Fruit fly (Drosophila melanogaster) whole organism, embryonic: ENCODE measurements around the gene CG11695.

ENCODE experiments used
- BEAF-32 ChIP-seq: fragments of 200-800 bp; sonication (Bioruptor generic); optimal IDR thresholded peaks from 3 replicates; lab custom pipeline; 2017; ENCODE audit warnings: missing biosample characterization, missing genetic modification characterization, mild to moderate bottlenecking, moderate library complexity, missing genetic modification reagents
- Bdp1 ChIP-seq: fragments of 200-800 bp; sonication (Bioruptor generic); optimal IDR thresholded peaks from 3 replicates; lab custom pipeline; 2016; ENCODE audit warnings: missing biosample characterization, missing genetic modification characterization
- CG12155 ChIP-seq: fragments of 200-800 bp; sonication (Bioruptor generic); optimal IDR thresholded peaks from 3 replicates; lab custom pipeline; 2016; ENCODE audit warnings: missing biosample characterization, missing genetic modification characterization
- CG13424 ChIP-seq: fragments of 200-800 bp; sonication (Bioruptor generic); optimal IDR thresholded peaks from 2 replicates; lab custom pipeline; 2019; ENCODE audit warnings: missing biosample characterization, mild to moderate bottlenecking, missing genetic modification characterization, moderate library complexity
- CG14441 ChIP-seq: fragments of 200-800 bp; sonication (Bioruptor generic); IDR thresholded peaks from 2 replicates; pipeline ENCODE4 v1.3.6; 2022; ENCODE audit warnings: missing biosample characterization, missing genetic modification characterization
- CG1603 ChIP-seq: fragments of 200-800 bp; sonication (Bioruptor generic); optimal IDR thresholded peaks from 2 replicates; lab custom pipeline; 2019; ENCODE audit warnings: missing biosample characterization, mild to moderate bottlenecking, missing genetic modification characterization, moderate library complexity
- CG18011 ChIP-seq: fragments of 200-800 bp; sonication (Bioruptor generic); optimal IDR thresholded peaks from 2 replicates; lab custom pipeline; 2017; ENCODE audit warnings: missing biosample characterization, missing genetic modification characterization, mild to moderate bottlenecking, moderate library complexity, missing genotype
- CG2116 ChIP-seq: fragments of 200-800 bp; sonication (Bioruptor generic); optimal IDR thresholded peaks from 3 replicates; lab custom pipeline; 2018; ENCODE audit warnings: missing biosample characterization, mild to moderate bottlenecking, missing genetic modification characterization
- CG2712 ChIP-seq: fragments of 200-800 bp; optimal IDR thresholded peaks from 3 replicates; lab custom pipeline; 2019; ENCODE audit warnings: missing biosample characterization, mild to moderate bottlenecking, missing genetic modification characterization, moderate library complexity
- CG2875 ChIP-seq: fragments of 200-800 bp; sonication (Bioruptor generic); optimal IDR thresholded peaks from 2 replicates; lab custom pipeline; 2017; ENCODE audit warnings: missing biosample characterization, mild to moderate bottlenecking, missing genetic modification characterization, missing genetic modification reagents
- CG3847 ChIP-seq: fragments of 200-800 bp; sonication (Bioruptor generic); IDR thresholded peaks from 2 replicates; pipeline ENCODE4 v1.3.6; 2022; ENCODE audit warnings: missing biosample characterization, missing genetic modification characterization
- CG4282 ChIP-seq: fragments of 200-800 bp; sonication (Bioruptor generic); optimal IDR thresholded peaks from 2 replicates; lab custom pipeline; 2016; ENCODE audit warnings: missing biosample characterization, missing genetic modification characterization
- CG4360 ChIP-seq: fragments of 200-800 bp; sonication (Bioruptor generic); IDR thresholded peaks from 2 replicates; pipeline ENCODE4 v1.3.6; 2022; ENCODE audit warnings: missing biosample characterization, missing genetic modification characterization
- CG4707 ChIP-seq: fragments of 200-800 bp; sonication (Bioruptor generic); optimal IDR thresholded peaks from 2 replicates; lab custom pipeline; 2018; ENCODE audit warnings: missing biosample characterization, mild to moderate bottlenecking, missing genetic modification characterization, moderate library complexity
- CG4730 ChIP-seq: fragments of 200-800 bp; sonication (Bioruptor generic); IDR thresholded peaks from 2 replicates; pipeline ENCODE4 v1.3.6; 2022; ENCODE audit warnings: missing biosample characterization, missing genetic modification characterization
- CG5245 ChIP-seq: fragments of 200-800 bp; sonication (Bioruptor generic); optimal IDR thresholded peaks from 3 replicates; lab custom pipeline; 2016; ENCODE audit warnings: missing biosample characterization, missing genetic modification characterization
- CG6689 ChIP-seq: fragments of 200-800 bp; sonication (Bioruptor generic); IDR thresholded peaks from 2 replicates; pipeline ENCODE4 v1.3.6; 2022; ENCODE audit warnings: missing biosample characterization, missing genetic modification characterization
- CG6791 ChIP-seq: fragments of 200-800 bp; sonication (Bioruptor generic); IDR thresholded peaks from 3 replicates; pipeline ENCODE4 v1.3.6; 2022; ENCODE audit warnings: missing biosample characterization, missing genetic modification characterization; ENCODE audit not compliant: partially characterized antibody
- CG7963 ChIP-seq: fragments of 200-800 bp; sonication (Bioruptor generic); IDR thresholded peaks from 3 replicates; pipeline ENCODE4 v1.3.6; 2022; ENCODE audit warnings: missing biosample characterization, missing genetic modification characterization; ENCODE audit not compliant: partially characterized antibody
- CG9727 ChIP-seq: fragments of 200-800 bp; sonication (Bioruptor generic); optimal IDR thresholded peaks from 3 replicates; lab custom pipeline; 2017; ENCODE audit warnings: missing biosample characterization, mild to moderate bottlenecking, missing genetic modification characterization
- Dll ChIP-seq: fragments of 200-800 bp; sonication (Bioruptor generic); IDR thresholded peaks from 4 replicates; pipeline ENCODE4 v1.3.6; 2022; ENCODE audit warnings: missing biosample characterization, missing genetic modification characterization; ENCODE audit not compliant: partially characterized antibody
- Doc3 ChIP-seq: fragments of 200-800 bp; sonication (Bioruptor generic); IDR thresholded peaks from 3 replicates; pipeline ENCODE4 v1.3.6; 2022; ENCODE audit warnings: missing biosample characterization, missing genetic modification characterization; ENCODE audit not compliant: partially characterized antibody
- Dref ChIP-seq: fragments of 200-800 bp; sonication (Bioruptor generic); IDR thresholded peaks from 2 replicates; pipeline ENCODE4 v1.3.6; 2022; ENCODE audit warnings: missing biosample characterization, missing genetic modification characterization
- Ets97D ChIP-seq: fragments of 200-800 bp; sonication (Bioruptor generic); optimal IDR thresholded peaks from 3 replicates; lab custom pipeline; 2016; ENCODE audit warnings: missing biosample characterization, missing genetic modification characterization
- Fer2 ChIP-seq: fragments of 200-800 bp; sonication (Bioruptor generic); optimal IDR thresholded peaks from 2 replicates; lab custom pipeline; 2018; ENCODE audit warnings: missing biosample characterization, mild to moderate bottlenecking, missing genetic modification characterization, moderate library complexity
- MBD-R2 ChIP-seq: fragments of 200-800 bp; sonication (Bioruptor generic); IDR thresholded peaks from 2 replicates; pipeline ENCODE4 v1.3.6; 2022; ENCODE audit warnings: missing biosample characterization, missing genetic modification characterization
- Max ChIP-seq: fragments of 200-800 bp; sonication (Bioruptor generic); optimal IDR thresholded peaks from 2 replicates; lab custom pipeline; 2016; ENCODE audit warnings: missing biosample characterization, mild to moderate bottlenecking, missing genetic modification characterization
- NC2β ChIP-seq: fragments of 200-800 bp; sonication (Bioruptor generic); optimal IDR thresholded peaks from 2 replicates; lab custom pipeline; 2016; ENCODE audit warnings: missing biosample characterization, missing genetic modification characterization
- Neu2 ChIP-seq: fragments of 200-800 bp; sonication (Bioruptor generic); optimal IDR thresholded peaks from 3 replicates; lab custom pipeline; 2016; ENCODE audit warnings: missing biosample characterization, missing genetic modification characterization, borderline replicate concordance
- Pdp1 ChIP-seq, 2 experiments: fragments of 200-800 bp; sonication (Bioruptor generic); optimal IDR thresholded peaks; 3 replicates each; lab custom pipeline; 2016; ENCODE audit warnings: missing biosample characterization in 2 of 2, missing genetic modification characterization in 2 of 2, mild to moderate bottlenecking in 1 of 2, moderate library complexity in 1 of 2
- Sry-β ChIP-seq: fragments of 200-800 bp; sonication (Bioruptor generic); optimal IDR thresholded peaks from 2 replicates; lab custom pipeline; 2018; ENCODE audit warnings: missing biosample characterization, mild to moderate bottlenecking, missing genetic modification characterization, moderate library complexity
- al ChIP-seq: fragments of 200-800 bp; sonication (Bioruptor generic); IDR thresholded peaks from 2 replicates; pipeline ENCODE4 v1.3.6; 2022; ENCODE audit warnings: missing biosample characterization, missing genetic modification characterization
- chinmo ChIP-seq: fragments of 200-800 bp; sonication (Bioruptor generic); IDR thresholded peaks from 4 replicates; pipeline ENCODE4 v1.3.6; 2022; ENCODE audit warnings: missing biosample characterization, missing genetic modification characterization; ENCODE audit not compliant: partially characterized antibody
- crc ChIP-seq: fragments of 200-800 bp; sonication (Bioruptor generic); optimal IDR thresholded peaks from 2 replicates; lab custom pipeline; 2016; ENCODE audit warnings: missing biosample characterization, missing genetic modification characterization
- crol ChIP-seq: fragments of 200-800 bp; sonication (Bioruptor generic); IDR thresholded peaks from 2 replicates; pipeline ENCODE4 v1.3.6; 2022; ENCODE audit warnings: missing biosample characterization, missing genetic modification characterization
- grau ChIP-seq: fragments of 200-800 bp; optimal IDR thresholded peaks from 3 replicates; lab custom pipeline; 2019; ENCODE audit warnings: missing biosample characterization, mild to moderate bottlenecking, missing genetic modification characterization, moderate library complexity
- grn ChIP-seq: fragments of 200-800 bp; sonication (Bioruptor generic); optimal IDR thresholded peaks from 3 replicates; lab custom pipeline; 2017; ENCODE audit warnings: missing biosample characterization, missing genetic modification characterization
- hb ChIP-seq: fragments of 200-800 bp; sonication (Bioruptor generic); IDR thresholded peaks from 3 replicates; pipeline ENCODE4 v1.3.6; 2022; ENCODE audit warnings: missing biosample characterization, missing genetic modification characterization; ENCODE audit not compliant: partially characterized antibody
- jumu ChIP-seq: fragments of 200-800 bp; sonication (Bioruptor generic); optimal IDR thresholded peaks from 3 replicates; lab custom pipeline; 2016; ENCODE audit warnings: missing biosample characterization, missing genetic modification characterization
- knrl ChIP-seq: fragments of 200-800 bp; sonication (Bioruptor generic); IDR thresholded peaks from 3 replicates; pipeline ENCODE4 v1.3.6; 2022; ENCODE audit warnings: missing biosample characterization, missing genetic modification characterization; ENCODE audit not compliant: partially characterized antibody
- phol ChIP-seq: fragments of 200-800 bp; sonication (Bioruptor generic); optimal IDR thresholded peaks from 3 replicates; lab custom pipeline; 2018; ENCODE audit warnings: missing biosample characterization, mild to moderate bottlenecking, missing genetic modification characterization, moderate library complexity
- pnt ChIP-seq: fragments of 200-800 bp; sonication (Bioruptor generic); optimal IDR thresholded peaks from 3 replicates; lab custom pipeline; 2016; ENCODE audit warnings: missing biosample characterization, missing genetic modification characterization
- psq ChIP-seq: fragments of 200-800 bp; sonication (Bioruptor generic); optimal IDR thresholded peaks from 2 replicates; lab custom pipeline; 2017; ENCODE audit warnings: missing biosample characterization, missing genetic modification characterization
- row ChIP-seq: fragments of 200-800 bp; sonication (Bioruptor generic); IDR thresholded peaks from 3 replicates; pipeline ENCODE4 v1.3.6; 2022; ENCODE audit warnings: missing biosample characterization, missing genetic modification characterization
- slbo ChIP-seq: fragments of 200-800 bp; sonication (Bioruptor generic); IDR thresholded peaks from 2 replicates; pipeline ENCODE4 v1.3.6; 2022; ENCODE audit warnings: missing biosample characterization, missing genetic modification characterization
- ssp ChIP-seq: fragments of 200-800 bp; sonication (Bioruptor generic); IDR thresholded peaks from 2 replicates; pipeline ENCODE4 v1.3.6; 2022; ENCODE audit warnings: missing biosample characterization, missing genetic modification characterization
- tin ChIP-seq: fragments of 200-800 bp; sonication (Bioruptor generic); optimal IDR thresholded peaks from 3 replicates; lab custom pipeline; 2016; ENCODE audit warnings: missing biosample characterization, missing genetic modification characterization
- tna ChIP-seq: fragments of 200-800 bp; sonication (Bioruptor generic); IDR thresholded peaks from 2 replicates; pipeline ENCODE4 v1.3.6; 2022; ENCODE audit warnings: missing biosample characterization, missing genetic modification characterization; ENCODE audit not compliant: partially characterized antibody
- unpg ChIP-seq: fragments of 200-800 bp; sonication (Bioruptor generic); optimal IDR thresholded peaks from 3 replicates; lab custom pipeline; 2018; ENCODE audit warnings: missing biosample characterization, mild to moderate bottlenecking, missing genetic modification characterization, moderate library complexity

Gene CG11695

dm6 chrX:11611645-11612079 is 35.0 kb downstream of the CG11695 start, which contains the start of the genes CG2247 and CG1703 (continued):
- TF ChIP-seq Dll (peak; percentile 92), CG2875 (GFP tag; lab: Kevin White, UChicago) (no peak), crc (no peak), Fer2 (no peak), CG7963 (peak; percentile 36; the same call in 1 of the 3 replicates), Bdp1 (GFP tag; lab: Kevin White, UChicago) (no peak), tna (GFP tag; lab: Robert Waterston, UW) (peak; percentile 51; the same call in 1 of the 2 replicates), CG13424 (no peak), CG9727 (peak; percentile 22), slbo (GFP tag; lab: Robert Waterston, UW) (no peak), crol (GFP tag; lab: Robert Waterston, UW) (no peak), Ets97D (GFP tag; lab: Kevin White, UChicago) (peak; percentile 25), Sry-β (GFP tag; lab: Kevin White, UChicago) (no peak), CG5245 (GFP tag; lab: Kevin White, UChicago) (no peak), chinmo (GFP tag; lab: Robert Waterston, UW) (peak; percentile 58; the same call in 1 of the 4 replicates), CG6689 (GFP tag; lab: Robert Waterston, UW) (no peak), grn (GFP tag; lab: Kevin White, UChicago) (peak; percentile 26), Doc3 (GFP tag; lab: Robert Waterston, UW) (peak; percentile 70; the same call in 2 of the 3 replicates), CG4360 (GFP tag; lab: Robert Waterston, UW) (peak; percentile 77; the same call in 1 of the 2 replicates), CG18011 (GFP tag; lab: Kevin White, UChicago) (peak; percentile 87), Neu2 (no peak), CG3847 (GFP tag; lab: Robert Waterston, UW) (no peak), CG4730 (GFP tag; lab: Robert Waterston, UW) (no peak), psq (GFP tag; lab: Kevin White, UChicago) (no peak), MBD-R2 (0 out of 2 replicates have a peak, but pooled peaks have one; percentile 19), unpg (GFP tag; lab: Kevin White, UChicago) (no peak), Dref (peak; percentile 82), al (GFP tag; lab: Robert Waterston, UW) (no peak), phol (tag; lab: Kevin White, UChicago) (peak; percentile 65), Max (GFP tag; lab: Kevin White, UChicago) (peak; percentile 22), grau (tag; lab: Kevin White, UChicago) (peak; percentile 38), BEAF-32 (peak; percentile 90), NC2β (no peak), row (peak; percentile 44; the same call in 2 of the 3 replicates), CG4707 (GFP tag; lab: Kevin White, UChicago) (no peak), jumu (GFP tag; lab: Kevin White, UChicago) (no peak)

dm6 chrX:11615652-11616495 is 39.2 kb downstream of the CG11695 start, which contains the start of the genes RPA3 and Met:
RPA3 (minus strand) TSS chrX:11615840.
Met (plus strand) TSS chrX:11616124.
- TF ChIP-seq Pdp1 (GFP tag; optimal IDR thresholded peaks at IDR 0.05; lab: Kevin White, UChicago) (peak in 1 of 2 experiments; percentile 4), tin (GFP tag; lab: Kevin White, UChicago) (no peak), knrl (GFP tag; lab: Robert Waterston, UW) (peak; percentile 67; the same call in 2 of the 3 replicates), CG2712 (tag; lab: Kevin White, UChicago) (peak; percentile 35), CG6791 (GFP tag; lab: Robert Waterston, UW) (peak; percentile 52; the same call in 1 of the 3 replicates), CG2116 (GFP tag; lab: Kevin White, UChicago) (peak; percentile 71), CG1603 (tag; lab: Kevin White, UChicago) (peak; percentile 38), CG12155 (no peak), hb (GFP tag; lab: Robert Waterston, UW) (peak; percentile 71; the same call in 1 of the 3 replicates), CG4282 (GFP tag; lab: Kevin White, UChicago) (no peak), pnt (GFP tag; lab: Kevin White, UChicago) (no peak), ssp (peak; percentile 67), CG14441 (GFP tag; lab: Robert Waterston, UW) (no peak)
